3 worm cellular contexts compared by ENCODE assay signal in genomic region chrIV:15215470-15215869, ce11.
A peak's percentile ranks its signal among the peaks of the same experiment; 100 is the strongest.
TF ChIP-seq lines count a peak whose summit lies in the region.

Gene Y40H7A.10, minus strand, starts transcription at chrIV:15215597.

TF ChIP-seq in whole organism, L3 larva, 47 proteins besides CTCF, POLR2A, EP300 and RAD21:
- TF ChIP-seq jun-1 (tag; optimal IDR thresholded peaks at IDR 0.05; lab: Kevin White, UChicago) (no peak), elt-2 (tag; optimal IDR thresholded peaks at IDR 0.05; lab: Kevin White, UChicago) (peak; percentile 70)

TF ChIP-seq in whole organism, L4 larva, 104 proteins besides CTCF, POLR2A, EP300 and RAD21:
- TF ChIP-seq pha-4 (GFP tag; IDR thresholded peaks at IDR 0.05; lab: Robert Waterston, UW) (no peak), pha-4 (tag; optimal IDR thresholded peaks at IDR 0.05; lab: Kevin White, UChicago) (no peak), ZK337.2 (GFP tag; IDR thresholded peaks at IDR 0.05; lab: Robert Waterston, UW) (no peak), arid-1 (GFP tag; conservative IDR thresholded peaks at IDR 0.05; lab: Robert Waterston, UW) (no peak), sdz-12 (GFP tag; optimal IDR thresholded peaks at IDR 0.05; lab: Kevin White, UChicago) (no peak), madf-9 (GFP tag; conservative IDR thresholded peaks at IDR 0.05; lab: Robert Waterston, UW) (no peak), F26F4.8 (GFP tag; conservative IDR thresholded peaks at IDR 0.05; lab: Robert Waterston, UW) (no peak), zip-2 (tag; optimal IDR thresholded peaks at IDR 0.05; lab: Kevin White, UChicago) (no peak), lin-15B (tag; optimal IDR thresholded peaks at IDR 0.05; lab: Kevin White, UChicago) (no peak), nhr-77 (tag; optimal IDR thresholded peaks at IDR 0.05; lab: Kevin White, UChicago) (no peak), zag-1 (tag; optimal IDR thresholded peaks at IDR 0.05; lab: Kevin White, UChicago) (no peak), T26A8.4 (GFP tag; IDR thresholded peaks at IDR 0.05; lab: Robert Waterston, UW) (no peak), F37D6.2 (tag; optimal IDR thresholded peaks at IDR 0.05; lab: Kevin White, UChicago) (no peak), ceh-28 (tag; optimal IDR thresholded peaks at IDR 0.05; lab: Kevin White, UChicago) (no peak), dve-1 (tag; optimal IDR thresholded peaks at IDR 0.05; lab: Kevin White, UChicago; ENCODE audit: insufficient read depth) (peak; percentile 43), T20F7.1 (GFP tag; optimal IDR thresholded peaks at IDR 0.05; lab: Kevin White, UChicago) (peak; percentile 3), F10B5.3 (tag; optimal IDR thresholded peaks at IDR 0.05; lab: Kevin White, UChicago) (no peak), dmd-6 (GFP tag; IDR thresholded peaks at IDR 0.05; lab: Robert Waterston, UW) (peak; percentile 77), zip-11 (GFP tag; IDR thresholded peaks at IDR 0.05; lab: Robert Waterston, UW) (no peak), daf-19 (GFP tag; conservative IDR thresholded peaks at IDR 0.05; lab: Robert Waterston, UW) (no peak)

TF ChIP-seq in whole organism, young adult, 124 proteins besides CTCF, POLR2A, EP300 and RAD21:
- TF ChIP-seq bed-1 (GFP tag; IDR thresholded peaks at IDR 0.05; lab: Robert Waterston, UW) (no peak), cebp-1 (GFP tag; IDR thresholded peaks at IDR 0.05; lab: Robert Waterston, UW) (no peak), cebp-1 (tag; optimal IDR thresholded peaks at IDR 0.05; lab: Kevin White, UChicago) (no peak), nhr-80 (tag; optimal IDR thresholded peaks at IDR 0.05; lab: Kevin White, UChicago) (peak; percentile 74), attf-6 (GFP tag; IDR thresholded peaks at IDR 0.05; lab: Robert Waterston, UW) (0 out of 2 replicates have a peak, but pooled peaks have one; percentile 34), lsl-1 (GFP tag; optimal IDR thresholded peaks at IDR 0.05; lab: Kevin White, UChicago) (no peak), F10E7.11 (tag; optimal IDR thresholded peaks at IDR 0.05; lab: Kevin White, UChicago) (no peak), lin-40 (tag; optimal IDR thresholded peaks at IDR 0.05; lab: Kevin White, UChicago) (no peak), unc-62 (GFP tag; optimal IDR thresholded peaks at IDR 0.05; lab: Kevin White, UChicago) (peak; percentile 26), B0336.3 (GFP tag; IDR thresholded peaks at IDR 0.05; lab: Robert Waterston, UW) (no peak), Y67H2A.10 (GFP tag; conservative IDR thresholded peaks at IDR 0.05; lab: Robert Waterston, UW) (no peak), chd-7 (tag; optimal IDR thresholded peaks at IDR 0.05; lab: Kevin White, UChicago) (no peak), mcd-1 (GFP tag; IDR thresholded peaks at IDR 0.05; lab: Robert Waterston, UW) (no peak), tbx-9 (tag; optimal IDR thresholded peaks at IDR 0.05; lab: Kevin White, UChicago; ENCODE audit: borderline replicate concordance) (no peak), Y53G8AR.9 (GFP tag; conservative IDR thresholded peaks at IDR 0.05; lab: Robert Waterston, UW) (no peak)
